Fruit fly (Drosophila melanogaster) Kc167 (cell line): ENCODE results near the gene CG6770.

Source experiments
- Myc ChIP-seq: fragments of >200 bp; optimal IDR thresholded peaks from 2 replicates; lab custom pipeline; 2017; ENCODE audit warnings: missing external identifiers
- Sin3A ChIP-seq: fragments of >200 bp; optimal IDR thresholded peaks from 2 replicates; lab custom pipeline; 2018; ENCODE audit warnings: missing external identifiers
- h ChIP-seq: fragments of >200 bp; optimal IDR thresholded peaks from 3 replicates; lab custom pipeline; 2018; ENCODE audit warnings: missing external identifiers
- ttk ChIP-seq: sonication (Bioruptor generic); optimal IDR thresholded peaks from 2 replicates; lab custom pipeline; 2017; ENCODE audit warnings: missing external identifiers

dm6 chr2L:12005436-12006396 is 40.2 kb downstream of the CG6770 start:
- no peak for TF ChIP-seq ttk (lab: Kevin White, UChicago)
- TF ChIP-seq Sin3A (lab: Kevin White, UChicago), result no peak
- TF ChIP-seq h (lab: Kevin White, UChicago), result no peak
- TF ChIP-seq Myc (lab: Kevin White, UChicago), result no peak
